Fruit fly (Drosophila melanogaster) whole organism, embryonic: Measurements from ENCODE around the gene CG5080.

Source experiments
- ATbp ChIP-seq: fragments of 200-800 bp; sonication (Bioruptor generic); optimal IDR thresholded peaks from 2 replicates; lab custom pipeline; 2017; ENCODE audit warnings: missing biosample characterization, mild to moderate bottlenecking, missing genetic modification characterization, missing genetic modification reagents
- Abd-B ChIP-seq: fragments of 200-800 bp; sonication (Bioruptor generic); optimal IDR thresholded peaks from 2 replicates; lab custom pipeline; 2018; ENCODE audit warnings: missing biosample characterization, mild to moderate bottlenecking, missing genetic modification characterization, moderate library complexity
- Awh ChIP-seq: fragments of 200-800 bp; sonication (Bioruptor generic); IDR thresholded peaks from 2 replicates; pipeline ENCODE4, ENCODE4 v1.3.6; 2022; ENCODE audit warnings: missing biosample characterization, missing genetic modification characterization
- Bgb ChIP-seq: fragments of 200-800 bp; sonication (Bioruptor generic); IDR thresholded peaks from 2 replicates; pipeline ENCODE4 v1.3.6; 2022; ENCODE audit warnings: missing biosample characterization, missing genetic modification characterization; ENCODE audit not compliant: partially characterized antibody
- CG10959 ChIP-seq: fragments of 200-800 bp; sonication (Bioruptor generic); IDR thresholded peaks from 2 replicates; pipeline ENCODE4 v1.3.6; 2022; ENCODE audit warnings: missing biosample characterization, missing genetic modification characterization
- CG11456 ChIP-seq: fragments of 200-800 bp; sonication (Bioruptor generic); IDR thresholded peaks from 3 replicates; pipeline ENCODE4 v1.3.6; 2022; ENCODE audit warnings: missing biosample characterization, missing genetic modification characterization
- CG11560 ChIP-seq: fragments of 200-800 bp; sonication (Bioruptor generic); IDR thresholded peaks from 3 replicates; pipeline ENCODE4 v1.3.6; 2022; ENCODE audit warnings: missing biosample characterization, missing genetic modification characterization
- CG12219 ChIP-seq: fragments of 200-800 bp; sonication (Bioruptor generic); optimal IDR thresholded peaks from 3 replicates; lab custom pipeline; 2018; ENCODE audit warnings: missing biosample characterization, mild to moderate bottlenecking, missing genetic modification characterization
- CG12942 ChIP-seq: fragments of 200-800 bp; sonication (Bioruptor generic); optimal IDR thresholded peaks from 3 replicates; lab custom pipeline; 2016; ENCODE audit warnings: missing biosample characterization, missing genetic modification characterization
- CG14710 ChIP-seq: fragments of 200-800 bp; sonication (Bioruptor generic); optimal IDR thresholded peaks from 3 replicates; lab custom pipeline; 2019; ENCODE audit warnings: missing biosample characterization, mild to moderate bottlenecking, missing genetic modification characterization, moderate library complexity
- CG16863 ChIP-seq: fragments of 200-800 bp; sonication (Bioruptor generic); optimal IDR thresholded peaks from 3 replicates; lab custom pipeline; 2016; ENCODE audit warnings: missing biosample characterization, missing genetic modification characterization
- CG17186 ChIP-seq: fragments of 200-800 bp; sonication (Bioruptor generic); optimal IDR thresholded peaks from 3 replicates; lab custom pipeline; 2017; ENCODE audit warnings: missing biosample characterization, missing genetic modification reagents, missing genetic modification characterization
- CG17385 ChIP-seq: fragments of 200-800 bp; sonication (Bioruptor generic); optimal IDR thresholded peaks from 3 replicates; lab custom pipeline; 2018; ENCODE audit warnings: missing biosample characterization, mild to moderate bottlenecking, missing genetic modification characterization
- CG18764 ChIP-seq: fragments of 200-800 bp; sonication (Bioruptor generic); optimal IDR thresholded peaks from 3 replicates; lab custom pipeline; 2016; ENCODE audit warnings: missing biosample characterization, missing genetic modification characterization
- CG30403 ChIP-seq: fragments of 200-800 bp; sonication (Bioruptor generic); optimal IDR thresholded peaks from 3 replicates; lab custom pipeline; 2016; ENCODE audit warnings: missing biosample characterization, missing genetic modification characterization
- CG31224 ChIP-seq: fragments of 200-800 bp; sonication (Bioruptor generic); IDR thresholded peaks from 2 replicates; pipeline ENCODE4 v1.3.6; 2022; ENCODE audit warnings: missing biosample characterization, missing genetic modification characterization
- CG32767 ChIP-seq: fragments of 200-800 bp; sonication (Bioruptor generic); IDR thresholded peaks from 2 replicates; pipeline ENCODE4 v1.3.6; 2022; ENCODE audit warnings: missing biosample characterization, missing genetic modification characterization
- CG33213 ChIP-seq: fragments of 200-800 bp; sonication (Bioruptor generic); optimal IDR thresholded peaks from 3 replicates; lab custom pipeline; 2016; ENCODE audit warnings: missing biosample characterization, missing genetic modification characterization
- CG34376 ChIP-seq: fragments of 200-800 bp; sonication (Bioruptor generic); optimal IDR thresholded peaks from 2 replicates; lab custom pipeline; 2018; ENCODE audit warnings: missing biosample characterization, mild to moderate bottlenecking, missing genetic modification characterization
- CG4360 ChIP-seq: fragments of 200-800 bp; sonication (Bioruptor generic); IDR thresholded peaks from 2 replicates; pipeline ENCODE4 v1.3.6; 2022; ENCODE audit warnings: missing biosample characterization, missing genetic modification characterization
- CG43689 ChIP-seq: fragments of 200-800 bp; sonication (Bioruptor generic); IDR thresholded peaks from 2 replicates; pipeline ENCODE4 v1.3.6; 2022; ENCODE audit warnings: missing biosample characterization, missing genetic modification characterization
- CG4404 ChIP-seq: fragments of 200-800 bp; sonication (Bioruptor generic); IDR thresholded peaks from 2 replicates; pipeline ENCODE4 v1.3.6; 2022; ENCODE audit warnings: missing biosample characterization, missing genetic modification characterization
- CG4854 ChIP-seq: fragments of 200-800 bp; sonication (Bioruptor generic); optimal IDR thresholded peaks from 2 replicates; lab custom pipeline; 2016; ENCODE audit warnings: missing biosample characterization, missing genetic modification characterization, inconsistent platforms
- CG7372 ChIP-seq: fragments of 200-800 bp; sonication (Bioruptor generic); IDR thresholded peaks from 2 replicates; pipeline ENCODE4 v1.3.6; 2022; ENCODE audit warnings: missing biosample characterization, missing genetic modification characterization
- CG9215 ChIP-seq: fragments of 200-800 bp; sonication (Bioruptor generic); IDR thresholded peaks from 2 replicates; pipeline ENCODE4 v1.3.6; 2022; ENCODE audit warnings: missing biosample characterization, missing genetic modification characterization
- Dad ChIP-seq: fragments of 200-800 bp; sonication (Bioruptor generic); optimal IDR thresholded peaks from 3 replicates; lab custom pipeline; 2016; ENCODE audit warnings: missing biosample characterization, missing genetic modification characterization
- Dip3 ChIP-seq: fragments of 200-800 bp; sonication (Bioruptor generic); optimal IDR thresholded peaks from 3 replicates; lab custom pipeline; 2016; ENCODE audit warnings: missing biosample characterization, missing genetic modification characterization
- GATAe ChIP-seq: fragments of 200-800 bp; sonication (Bioruptor generic); conservative IDR thresholded peaks from 2 replicates; pipeline ENCODE4 v1.3.6; 2022; ENCODE audit warnings: missing biosample characterization, missing genetic modification characterization
- H2.0 ChIP-seq: fragments of 200-800 bp; sonication (Bioruptor generic); IDR thresholded peaks from 2 replicates; pipeline ENCODE4 v1.3.6; 2022; ENCODE audit warnings: missing biosample characterization, missing genetic modification characterization
- Hr51 ChIP-seq, 2 experiments: fragments of 200-800 bp; sonication (Bioruptor generic); optimal IDR thresholded peaks; 2 replicates in 1 of 2; 3 replicates in 1 of 2; lab custom pipeline; 2016 to 2018; ENCODE audit warnings: missing biosample characterization in 2 of 2, missing genetic modification characterization in 2 of 2, mild to moderate bottlenecking in 1 of 2, moderate library complexity in 1 of 2
- Max ChIP-seq: fragments of 200-800 bp; sonication (Bioruptor generic); optimal IDR thresholded peaks from 2 replicates; lab custom pipeline; 2016; ENCODE audit warnings: missing biosample characterization, mild to moderate bottlenecking, missing genetic modification characterization
- NC2β ChIP-seq: fragments of 200-800 bp; sonication (Bioruptor generic); optimal IDR thresholded peaks from 2 replicates; lab custom pipeline; 2016; ENCODE audit warnings: missing biosample characterization, missing genetic modification characterization
- Nf-YA ChIP-seq: fragments of 200-800 bp; sonication (Bioruptor generic); IDR thresholded peaks from 2 replicates; pipeline ENCODE4 v1.3.6; 2022; ENCODE audit warnings: missing biosample characterization, missing genetic modification characterization
- Oli ChIP-seq: fragments of 200-800 bp; sonication (Bioruptor generic); optimal IDR thresholded peaks from 2 replicates; lab custom pipeline; 2018; ENCODE audit warnings: missing biosample characterization, mild to moderate bottlenecking, missing genetic modification characterization, moderate library complexity
- Ptx1 ChIP-seq: fragments of 200-800 bp; sonication (Bioruptor generic); IDR thresholded peaks from 2 replicates; pipeline ENCODE4 v1.3.6; 2022; ENCODE audit warnings: missing biosample characterization, missing genetic modification characterization
- Sox102F ChIP-seq: fragments of 200-800 bp; sonication (Bioruptor generic); optimal IDR thresholded peaks from 2 replicates; lab custom pipeline; 2018; ENCODE audit warnings: missing biosample characterization, mild to moderate bottlenecking, missing genetic modification characterization, moderate library complexity
- ap ChIP-seq: fragments of 200-800 bp; sonication (Bioruptor generic); IDR thresholded peaks from 2 replicates; pipeline ENCODE4 v1.3.6; 2022; ENCODE audit warnings: missing biosample characterization, missing genetic modification characterization
- bsh ChIP-seq, 2 experiments: fragments of 200-800 bp; sonication (Bioruptor generic); optimal IDR thresholded peaks; 2 replicates each; lab custom pipeline; 2017 to 2018; ENCODE audit warnings: mild to moderate bottlenecking in 2 of 2, missing biosample characterization in 2 of 2, missing genetic modification characterization in 2 of 2, moderate library complexity in 1 of 2
- btn ChIP-seq: fragments of 200-800 bp; sonication (Bioruptor generic); optimal IDR thresholded peaks from 2 replicates; lab custom pipeline; 2016; ENCODE audit warnings: missing biosample characterization, missing genetic modification characterization
- ci ChIP-seq: fragments of 200-800 bp; sonication (Bioruptor generic); IDR thresholded peaks from 3 replicates; pipeline ENCODE4 v1.3.6; 2022; ENCODE audit warnings: missing biosample characterization, missing genetic modification characterization
- cwo ChIP-seq: fragments of 200-800 bp; sonication (Bioruptor generic); optimal IDR thresholded peaks from 3 replicates; lab custom pipeline; 2017; ENCODE audit warnings: missing biosample characterization, missing genetic modification characterization, mild to moderate bottlenecking, moderate library complexity, missing genetic modification reagents
- dpn ChIP-seq, 2 experiments: fragments of 200-800 bp; sonication (Bioruptor generic); optimal IDR thresholded peaks; 3 replicates each; lab custom pipeline; 2016; ENCODE audit warnings: missing biosample characterization in 2 of 2, missing genetic modification characterization in 2 of 2
- fd96Cb ChIP-seq: fragments of 200-800 bp; sonication (Bioruptor generic); optimal IDR thresholded peaks from 2 replicates; lab custom pipeline; 2018; ENCODE audit warnings: missing biosample characterization, mild to moderate bottlenecking, missing genetic modification characterization, moderate library complexity
- h ChIP-seq: fragments of >200 bp; optimal IDR thresholded peaks from 2 replicates; lab custom pipeline; 2017
- mam ChIP-seq: fragments of 200-800 bp; sonication (Bioruptor generic); optimal IDR thresholded peaks from 3 replicates; lab custom pipeline; 2016; ENCODE audit warnings: missing biosample characterization, missing genetic modification characterization
- nerfin-1 ChIP-seq: fragments of 200-800 bp; sonication (Bioruptor generic); optimal IDR thresholded peaks from 3 replicates; lab custom pipeline; 2019; ENCODE audit warnings: missing biosample characterization, mild to moderate bottlenecking, missing genetic modification characterization, moderate library complexity
- org-1 ChIP-seq: fragments of 200-800 bp; sonication (Bioruptor generic); optimal IDR thresholded peaks from 2 replicates; lab custom pipeline; 2017; ENCODE audit warnings: missing biosample characterization, missing genetic modification characterization
- schlank ChIP-seq: fragments of 200-800 bp; sonication (Bioruptor generic); optimal IDR thresholded peaks from 2 replicates; lab custom pipeline; 2018; ENCODE audit warnings: missing biosample characterization, mild to moderate bottlenecking, missing genetic modification characterization
- sim ChIP-seq: fragments of 200-800 bp; sonication (Bioruptor generic); IDR thresholded peaks from 2 replicates; pipeline ENCODE4 v1.3.6; 2022; ENCODE audit warnings: missing biosample characterization, missing genetic modification characterization
- tgo ChIP-seq: fragments of 200-800 bp; sonication (Bioruptor generic); IDR thresholded peaks from 3 replicates; pipeline ENCODE4 v1.3.6; 2022; ENCODE audit warnings: missing biosample characterization, missing genetic modification characterization
- zfh1 ChIP-seq: fragments of 200-800 bp; sonication (Bioruptor generic); IDR thresholded peaks from 3 replicates; pipeline ENCODE4 v1.3.6; 2022; ENCODE audit warnings: missing biosample characterization, missing genetic modification characterization

The CG5080 gene

DNA sequence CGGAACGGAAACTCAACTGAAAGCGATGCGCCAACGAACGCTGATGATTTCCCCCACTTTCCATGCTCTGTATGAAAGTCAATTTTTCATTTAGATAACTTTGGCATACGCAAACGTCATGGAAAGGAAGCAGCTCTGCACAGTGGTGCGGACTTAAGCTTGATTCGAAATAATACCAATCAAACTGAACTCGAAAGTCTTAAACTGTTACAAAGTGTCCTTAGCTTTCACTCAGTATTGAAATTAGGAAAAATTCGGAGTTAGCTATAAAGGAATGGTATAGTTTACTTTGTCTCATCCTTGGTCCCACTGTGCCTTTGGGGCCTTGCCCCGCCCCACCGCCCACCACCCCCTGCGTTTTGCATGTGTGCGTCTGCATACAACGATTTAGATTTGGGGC lies 43.7 kb upstream of the CG5080 start (continued):
- TF ChIP-seq Bgb (no peak), ap (peak; percentile 32), H2.0 (GFP tag; lab: Robert Waterston, UW) (peak; percentile 59; the same call in 1 of the 2 replicates), NC2β (GFP tag; lab: Kevin White, UChicago) (no peak), CG11456 (GFP tag; lab: Robert Waterston, UW) (peak; percentile 63; the same call in 2 of the 3 replicates), tgo (GFP tag; lab: Robert Waterston, UW) (peak; percentile 54; the same call in 2 of the 3 replicates), CG16863 (peak; percentile 7), CG9215 (GFP tag; lab: Robert Waterston, UW) (peak; percentile 55), dpn (GFP tag; optimal IDR thresholded peaks at IDR 0.05; lab: Kevin White, UChicago) (peak; percentile 16 to 50), btn (GFP tag; lab: Kevin White, UChicago) (no peak), zfh1 (peak; percentile 50; the same call in 2 of the 3 replicates), CG4360 (GFP tag; lab: Robert Waterston, UW) (no peak), cwo (GFP tag; lab: Kevin White, UChicago) (peak; percentile 29), CG12942 (GFP tag; lab: Kevin White, UChicago) (peak; percentile 10), CG34376 (no peak), CG18764 (GFP tag; lab: Kevin White, UChicago) (no peak), Ptx1 (peak; percentile 63), GATAe (GFP tag; lab: Robert Waterston, UW) (no peak), bsh (GFP tag; optimal IDR thresholded peaks at IDR 0.05; lab: Kevin White, UChicago) (peak in 1 of 2 experiments; percentile 21), CG7372 (GFP tag; lab: Robert Waterston, UW) (peak; percentile 49; the same call in 1 of the 2 replicates), Hr51 (GFP tag; optimal IDR thresholded peaks at IDR 0.05; lab: Kevin White, UChicago) (peak in 1 of 2 experiments; percentile 49), Nf-YA (GFP tag; lab: Robert Waterston, UW) (peak; percentile 61), CG32767 (GFP tag; lab: Robert Waterston, UW) (peak; percentile 62), CG4854 (no peak), org-1 (GFP tag; lab: Kevin White, UChicago) (peak; percentile 54), schlank (tag; lab: Kevin White, UChicago) (no peak), mam (GFP tag; lab: Kevin White, UChicago) (peak; percentile 1), CG33213 (GFP tag; lab: Kevin White, UChicago) (no peak), CG43689 (GFP tag; lab: Robert Waterston, UW) (0 out of 2 replicates have a peak, but pooled peaks have one; percentile 18), Sox102F (peak; percentile 66), Oli (tag; lab: Kevin White, UChicago) (peak; percentile 42), CG12219 (GFP tag; lab: Kevin White, UChicago) (peak; percentile 31), CG30403 (GFP tag; lab: Kevin White, UChicago) (peak; percentile 31), Dad (peak; percentile 10), nerfin-1 (tag; lab: Kevin White, UChicago) (no peak), CG11560 (tag; lab: Robert Waterston, UW) (0 out of 3 replicates have a peak, but pooled peaks have one; percentile 25), ci (GFP tag; lab: Robert Waterston, UW) (peak; percentile 81), h (lab: Kevin White, UChicago) (no peak), CG10959 (0 out of 2 replicates have a peak, but pooled peaks have one; percentile 36), fd96Cb (tag; lab: Kevin White, UChicago) (peak; percentile 3), Dip3 (peak; percentile 24), CG17186 (GFP tag; lab: Kevin White, UChicago) (no peak), Awh (GFP tag; lab: Robert Waterston, UW) (0 out of 2 replicates have a peak, but pooled peaks have one; percentile 56), ATbp (GFP tag; lab: Kevin White, UChicago) (peak; percentile 62), Max (GFP tag; lab: Kevin White, UChicago) (no peak), CG31224 (GFP tag; lab: Robert Waterston, UW) (peak; percentile 48; the same call in 1 of the 2 replicates), sim (GFP tag; lab: Robert Waterston, UW) (no peak), CG17385 (peak; percentile 63), CG14710 (tag; lab: Kevin White, UChicago) (no peak), Abd-B (GFP tag; lab: Kevin White, UChicago) (peak; percentile 23), CG4404 (GFP tag; lab: Robert Waterston, UW) (no peak)
